Worm (Caenorhabditis elegans): ENCODE data around the gene best-12.

best-12 gene

DNA sequence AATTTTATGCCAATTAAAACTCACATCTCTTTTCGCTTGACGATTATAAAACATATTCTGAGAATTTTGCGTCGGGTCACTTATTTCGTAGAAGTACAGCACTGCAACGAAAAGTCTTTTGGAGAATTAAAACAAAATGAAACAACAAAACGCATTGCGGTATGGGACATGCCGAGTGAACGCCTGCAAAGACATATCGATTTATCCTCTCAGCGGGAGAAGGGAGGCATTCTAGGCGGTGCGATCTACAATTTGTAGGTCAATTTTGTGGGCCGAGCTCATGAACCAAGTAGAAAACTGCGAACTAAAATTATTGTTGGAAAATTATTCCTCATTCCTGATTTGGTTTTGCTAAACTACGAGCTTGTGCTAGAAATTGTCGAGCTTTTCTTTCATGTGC, 4.1 kb downstream of the best-12 start, which contains the start of gene F14H3.3:
TSS of gene F14H3.3 (minus strand) at position 101 of the 400 bp plus-strand sequence.
- TF ChIP-seq ceh-6 (GFP tag; optimal IDR thresholded peaks at IDR 0.05), result no peak
- no peak for TF ChIP-seq pag-3 (tag; optimal IDR thresholded peaks at IDR 0.05; ENCODE audit: borderline replicate concordance)
- no peak for TF ChIP-seq lin-11 (tag; optimal IDR thresholded peaks at IDR 0.05)
- no peak for TF ChIP-seq nfya-1 (tag; optimal IDR thresholded peaks at IDR 0.05)
- TF ChIP-seq lim-6 (tag; optimal IDR thresholded peaks at IDR 0.05), result no peak
- TF ChIP-seq dmd-4 (tag; optimal IDR thresholded peaks at IDR 0.05; ENCODE audit: borderline replicate concordance), result no peak
- TF ChIP-seq hlh-8 (tag; optimal IDR thresholded peaks at IDR 0.05), result no peak
- no peak for TF ChIP-seq ahr-1 (tag; optimal IDR thresholded peaks at IDR 0.05)
- no peak for TF ChIP-seq ceh-30 (tag; optimal IDR thresholded peaks at IDR 0.05)
- no peak for TF ChIP-seq pha-2 (tag; optimal IDR thresholded peaks at IDR 0.05)
- TF ChIP-seq pha-4 (tag; optimal IDR thresholded peaks at IDR 0.05), result no peak
- no peak for TF ChIP-seq zip-5 (tag; optimal IDR thresholded peaks at IDR 0.05)
- no peak for TF ChIP-seq unc-42 (tag; optimal IDR thresholded peaks at IDR 0.05)
- no peak for TF ChIP-seq dve-1 (tag; optimal IDR thresholded peaks at IDR 0.05)
- no peak for TF ChIP-seq unc-55 (GFP tag; optimal IDR thresholded peaks at IDR 0.05)
- no peak for TF ChIP-seq elt-4 (tag; optimal IDR thresholded peaks at IDR 0.05)
- no peak for TF ChIP-seq fkh-6 (tag; optimal IDR thresholded peaks at IDR 0.05)
- TF ChIP-seq mec-3 (tag; optimal IDR thresholded peaks at IDR 0.05; ENCODE audit: borderline replicate concordance), result no peak
- TF ChIP-seq ceh-19 (GFP tag; optimal IDR thresholded peaks at IDR 0.05), result no peak
- TF ChIP-seq ceh-34 (tag; optimal IDR thresholded peaks at IDR 0.05), result no peak

DNA sequence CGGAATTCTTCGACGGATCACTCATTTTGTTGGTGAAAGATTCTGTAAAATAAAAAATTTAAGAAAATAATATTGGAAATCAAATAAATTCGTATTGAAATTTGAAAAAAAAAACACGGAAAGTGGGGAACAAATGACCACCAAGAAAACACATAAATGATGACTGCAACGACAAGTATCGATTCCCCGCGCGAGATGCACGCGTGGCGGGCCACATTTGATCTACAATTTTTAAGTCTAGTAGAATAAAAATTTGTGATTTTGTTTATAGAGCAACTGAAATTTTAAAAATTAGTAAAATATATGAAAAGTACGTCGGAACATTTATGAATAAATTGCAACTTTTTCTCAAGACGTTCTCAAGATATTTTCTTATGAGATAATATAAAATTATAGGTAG, 5.8 kb downstream of the best-12 start, which contains the start of gene F14H3.4:
TSS of gene F14H3.4 (minus strand) at position 42 of the 400 bp plus-strand sequence.
- TF ChIP-seq pha-2 (tag; optimal IDR thresholded peaks at IDR 0.05), result no peak
- TF ChIP-seq che-1 (tag; optimal IDR thresholded peaks at IDR 0.05), result no peak
- no peak for TF ChIP-seq pha-4 (tag; optimal IDR thresholded peaks at IDR 0.05)
- no peak for TF ChIP-seq tbx-2 (tag; optimal IDR thresholded peaks at IDR 0.05)
- TF ChIP-seq ahr-1 (tag; optimal IDR thresholded peaks at IDR 0.05), result no peak
- no peak for TF ChIP-seq K09A11.1 (tag; optimal IDR thresholded peaks at IDR 0.05; ENCODE audit: insufficient read depth)
- no peak for TF ChIP-seq fkh-10 (GFP tag; optimal IDR thresholded peaks at IDR 0.05)
- no peak for TF ChIP-seq ceh-45 (GFP tag; IDR thresholded peaks at IDR 0.05)
- TF ChIP-seq ceh-6 (GFP tag; optimal IDR thresholded peaks at IDR 0.05), result no peak
- no peak for TF ChIP-seq unc-55 (GFP tag; optimal IDR thresholded peaks at IDR 0.05)
- TF ChIP-seq pag-3 (tag; optimal IDR thresholded peaks at IDR 0.05; ENCODE audit: borderline replicate concordance), result no peak
- no peak for TF ChIP-seq fkh-6 (tag; optimal IDR thresholded peaks at IDR 0.05)
- TF ChIP-seq ceh-18 (tag; optimal IDR thresholded peaks at IDR 0.05), result no peak
- no peak for TF ChIP-seq hlh-6 (tag; optimal IDR thresholded peaks at IDR 0.05)
- TF ChIP-seq ceh-30 (tag; optimal IDR thresholded peaks at IDR 0.05), result no peak
- TF ChIP-seq rnt-1 (tag; optimal IDR thresholded peaks at IDR 0.05), result no peak
- no peak for TF ChIP-seq ceh-34 (tag; optimal IDR thresholded peaks at IDR 0.05)
- no peak for TF ChIP-seq zip-5 (tag; optimal IDR thresholded peaks at IDR 0.05)
- no peak for TF ChIP-seq hlh-8 (tag; optimal IDR thresholded peaks at IDR 0.05)

DNA sequence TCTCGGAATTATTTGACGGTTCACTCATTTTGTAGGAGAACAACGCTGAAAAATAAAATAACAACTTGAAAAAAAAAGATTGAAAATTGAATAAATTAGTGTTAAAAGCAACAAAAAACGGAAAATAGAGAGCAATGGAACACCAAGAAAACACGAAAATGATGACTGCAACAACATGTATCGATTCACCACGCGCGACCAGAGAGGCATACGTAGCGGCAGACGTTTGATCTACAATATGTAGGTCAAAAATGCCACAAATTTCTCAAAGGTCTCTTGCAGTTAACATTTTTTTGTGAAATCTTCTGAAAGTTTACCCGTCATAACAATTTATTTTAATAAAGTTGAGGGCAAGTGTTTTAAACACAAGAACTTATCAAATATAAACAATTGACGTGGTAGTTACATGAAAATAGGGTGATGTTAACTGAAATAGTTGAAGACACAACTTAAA, 7.8 kb downstream of the best-12 start, which contains the start of gene F14H3.5:
TSS of gene F14H3.5 (minus strand) at position 51 of the 454 bp plus-strand sequence.
- TF ChIP-seq C38D4.7 (GFP tag; optimal IDR thresholded peaks at IDR 0.05), result no peak
- no peak for TF ChIP-seq ceh-18 (tag; optimal IDR thresholded peaks at IDR 0.05)
- no peak for TF ChIP-seq tbx-2 (tag; optimal IDR thresholded peaks at IDR 0.05)
- TF ChIP-seq ceh-14 (tag; optimal IDR thresholded peaks at IDR 0.05), result no peak
- no peak for TF ChIP-seq ttx-3 (tag; optimal IDR thresholded peaks at IDR 0.05)
- no peak for TF ChIP-seq ceh-34 (tag; optimal IDR thresholded peaks at IDR 0.05)
- TF ChIP-seq ama-1 (optimal IDR thresholded peaks at IDR 0.05), result no peak
- TF ChIP-seq nfya-1 (tag; optimal IDR thresholded peaks at IDR 0.05), result no peak
- no peak for TF ChIP-seq Y22D7AL.16 (tag; optimal IDR thresholded peaks at IDR 0.05)
- TF ChIP-seq rnt-1 (tag; optimal IDR thresholded peaks at IDR 0.05), result no peak
- no peak for TF ChIP-seq elt-2 (tag; optimal IDR thresholded peaks at IDR 0.05)
- TF ChIP-seq zip-5 (tag; optimal IDR thresholded peaks at IDR 0.05), result no peak
- no peak for TF ChIP-seq pros-1 (tag; optimal IDR thresholded peaks at IDR 0.05)
- TF ChIP-seq gmeb-2 (tag; optimal IDR thresholded peaks at IDR 0.05), result no peak
- no peak for TF ChIP-seq ceh-45 (GFP tag; IDR thresholded peaks at IDR 0.05)
- TF ChIP-seq dmd-4 (tag; optimal IDR thresholded peaks at IDR 0.05; ENCODE audit: borderline replicate concordance), result no peak

Measured in whole organism, late embryonic.